Worm (Caenorhabditis elegans): Measurements from ENCODE around the gene ddl-3.

DNA sequence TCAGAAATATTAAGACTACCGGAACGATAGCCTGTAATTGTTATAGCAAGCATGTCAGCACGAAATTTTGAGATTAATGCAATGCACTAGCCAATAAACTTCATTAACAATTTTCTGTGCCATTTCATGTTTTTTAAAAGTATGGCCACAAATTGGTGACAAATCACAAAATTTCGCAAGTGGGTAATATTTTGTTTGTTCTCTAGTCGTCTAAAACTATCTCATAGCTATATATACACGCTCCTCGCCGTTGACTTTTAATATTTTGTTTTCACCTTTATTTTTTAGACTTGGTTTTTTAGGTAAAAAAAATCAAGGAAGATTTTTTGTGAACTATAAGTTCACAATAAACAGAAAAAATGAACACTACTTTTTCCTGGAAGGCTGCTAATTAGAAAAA, 53.4 kb downstream of the ddl-3 start:
- TF ChIP-seq ama-1 (optimal IDR thresholded peaks at IDR 0.05) (no peak), sea-1 (GFP tag; conservative IDR thresholded peaks at IDR 0.05) (no peak)

Data from whole organism, early embryonic.